Worm (Caenorhabditis elegans) whole organism, L4 larva: Measurements from ENCODE around the gene C02E7.10.

Experiments used
- aly-2 ChIP-seq: sonication (generic microtip); optimal IDR thresholded peaks from 2 replicates; lab custom pipeline; 2018; ENCODE audit warnings: missing biosample characterization, missing genetic modification characterization
- ama-1 ChIP-seq: fragments of 150-350 bp; optimal IDR thresholded peaks from 2 replicates; lab custom pipeline; 2014; ENCODE audit warnings: inconsistent platforms, mixed read lengths
- ceh-28 ChIP-seq: fragments of 150-350 bp; optimal IDR thresholded peaks from 2 replicates; lab custom pipeline; 2014; ENCODE audit warnings: missing biosample characterization, missing genetic modification reagents, missing genetic modification characterization
- ceh-32 ChIP-seq: sonication (generic microtip); optimal IDR thresholded peaks from 2 replicates; lab custom pipeline; 2016; ENCODE audit warnings: mild to moderate bottlenecking, missing genetic modification characterization, missing compliant biosample characterization; ENCODE audit not compliant: poor library complexity
- dmd-6 ChIP-seq: fragments of 200-800 bp; sonication (Bioruptor generic); IDR thresholded peaks from 2 replicates; pipeline ENCODE4 v1.3.6; 2022; ENCODE audit warnings: missing genetic modification reagents, missing genetic modification characterization, missing compliant biosample characterization
- fos-1 ChIP-seq: fragments of 150-350 bp; optimal IDR thresholded peaks from 2 replicates; lab custom pipeline; 2014; ENCODE audit warnings: missing biosample characterization, missing genetic modification characterization
- lsy-2 ChIP-seq, 2 experiments: fragments of 150-350 bp in 1 of 2; sonication (generic microtip) in 1 of 2; optimal IDR thresholded peaks; 2 replicates each; lab custom pipeline; 2014 to 2017; ENCODE audit warnings: missing biosample characterization in 2 of 2, missing genetic modification characterization in 2 of 2
- nhr-237 ChIP-seq: sonication (generic microtip); optimal IDR thresholded peaks from 2 replicates; lab custom pipeline; 2017; ENCODE audit warnings: missing biosample characterization, missing genetic modification characterization
- nhr-28 ChIP-seq: fragments of 150-350 bp; optimal IDR thresholded peaks from 2 replicates; lab custom pipeline; 2014; ENCODE audit warnings: missing biosample characterization, missing genetic modification characterization

ce11 chrV:4918091-4918624 lies 14.7 kb downstream of the C02E7.10 start, which contains the start of gene C02E7.7:
- TF ChIP-seq nhr-28 (tag; lab: Kevin White, UChicago) (no peak), ceh-28 (tag; lab: Kevin White, UChicago) (no peak), fos-1 (no peak), nhr-237 (tag; lab: Kevin White, UChicago) (no peak), ama-1 (lab: Kevin White, UChicago) (no peak), dmd-6 (no peak), lsy-2 (tag; optimal IDR thresholded peaks at IDR 0.05; lab: Kevin White, UChicago) (no peak), aly-2 (no peak), ceh-32 (tag; lab: Kevin White, UChicago) (no peak)
